Worm (Caenorhabditis elegans): Measurements from ENCODE around the gene ruvb-1.
"Not testable (repeated sequence)": the region's sequence is repeated elsewhere in the genome, so short reads cannot be mapped to it uniquely, and the experiment has no call there.

The ruvb-1 gene

DNA sequence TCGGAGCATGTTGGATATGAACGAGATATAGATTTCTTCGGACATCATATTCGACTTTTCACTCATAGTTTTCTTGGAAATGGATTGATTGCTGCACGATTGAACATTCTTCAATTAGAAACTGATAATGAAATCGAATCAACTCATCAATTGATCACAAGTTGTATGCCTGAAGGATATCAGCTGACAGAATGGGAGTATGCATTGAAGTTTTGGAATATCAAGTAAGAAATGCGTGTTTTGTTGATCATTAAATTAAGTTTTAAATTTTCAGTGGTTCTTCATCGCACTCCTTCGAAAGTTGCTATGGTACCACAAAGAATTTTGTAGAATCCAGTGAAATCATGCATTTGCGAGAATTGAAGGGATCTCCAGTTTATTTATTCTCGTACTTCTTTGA is 25.8 kb upstream of the ruvb-1 start:
- TF ChIP-seq nhr-11 (tag; optimal IDR thresholded peaks at IDR 0.05): no peak
- no peak for TF ChIP-seq nhr-232 (tag; optimal IDR thresholded peaks at IDR 0.05)
- no peak for TF ChIP-seq unc-3 (GFP tag; conservative IDR thresholded peaks at IDR 0.05)
- TF ChIP-seq unc-3 (tag; optimal IDR thresholded peaks at IDR 0.05): no peak
- TF ChIP-seq ceh-18 (tag; optimal IDR thresholded peaks at IDR 0.05): no peak
- no peak for TF ChIP-seq ceh-19 (GFP tag; optimal IDR thresholded peaks at IDR 0.05)
- no peak for TF ChIP-seq pha-4 (tag; optimal IDR thresholded peaks at IDR 0.05)
- no peak for TF ChIP-seq ama-1 (optimal IDR thresholded peaks at IDR 0.05)
- no peak for TF ChIP-seq K02D7.2 (tag; optimal IDR thresholded peaks at IDR 0.05)
- no peak for TF ChIP-seq eyg-1 (tag; optimal IDR thresholded peaks at IDR 0.05)
- no peak for TF ChIP-seq lin-11 (tag; optimal IDR thresholded peaks at IDR 0.05)
- TF ChIP-seq ceh-30 (tag; optimal IDR thresholded peaks at IDR 0.05): no peak
- TF ChIP-seq hlh-6 (tag; optimal IDR thresholded peaks at IDR 0.05): no peak
- TF ChIP-seq ttx-3 (tag; optimal IDR thresholded peaks at IDR 0.05): no peak

- not testable (repeated sequence) for TF ChIP-seq ceh-6 (GFP tag; optimal IDR thresholded peaks at IDR 0.05); ceh-19 (GFP tag; optimal IDR thresholded peaks at IDR 0.05); unc-42 (tag; optimal IDR thresholded peaks at IDR 0.05)
These were observed 23.6 kb upstream of the ruvb-1 start, which contains the start of gene uda-1 for ce11 chrV:10004048-10004761. Gene uda-1 (plus strand): TSS chrV:10004755.

DNA sequence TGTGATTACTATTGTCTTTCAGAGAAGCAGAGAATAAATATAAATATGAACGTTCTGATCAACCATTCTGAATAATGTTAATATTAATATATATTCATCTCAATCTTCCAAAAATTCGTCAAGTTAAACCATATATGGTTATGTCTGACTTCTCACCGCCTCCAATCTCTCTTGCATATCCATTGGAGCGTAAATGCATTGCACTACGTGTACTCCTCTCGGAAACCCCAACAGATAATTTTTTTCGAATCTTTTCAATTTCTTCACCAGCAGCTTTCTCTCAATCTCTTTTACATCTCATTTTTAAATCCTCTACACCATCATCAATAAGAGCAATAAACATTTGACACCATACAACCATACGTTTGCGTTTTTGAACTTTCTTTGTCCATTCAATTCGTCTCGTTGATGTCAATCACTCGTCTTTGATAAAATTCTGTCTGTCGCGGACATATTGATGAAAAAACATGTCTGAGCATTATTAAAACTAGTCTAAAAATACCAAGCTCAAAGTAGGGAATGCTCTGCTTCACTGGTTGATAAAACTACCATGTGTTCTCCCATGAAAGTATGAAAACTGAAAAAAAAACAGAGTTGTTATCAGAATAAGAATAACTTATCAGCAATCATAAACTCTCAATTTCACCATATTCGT is 22.8 kb upstream of the ruvb-1 start:
- TF ChIP-seq sox-4 (tag; optimal IDR thresholded peaks at IDR 0.05) (no peak), ceh-31 (tag; optimal IDR thresholded peaks at IDR 0.05) (no peak), unc-55 (GFP tag; optimal IDR thresholded peaks at IDR 0.05) (peak; percentile 20), lim-6 (tag; optimal IDR thresholded peaks at IDR 0.05) (no peak), ceh-48 (tag; optimal IDR thresholded peaks at IDR 0.05) (no peak), ceh-18 (tag; optimal IDR thresholded peaks at IDR 0.05) (peak; percentile 18), ceh-30 (tag; optimal IDR thresholded peaks at IDR 0.05) (no peak), nfya-1 (tag; optimal IDR thresholded peaks at IDR 0.05) (peak; percentile 34), pax-1 (tag; optimal IDR thresholded peaks at IDR 0.05) (peak; percentile 20), elt-4 (tag; optimal IDR thresholded peaks at IDR 0.05) (no peak), hlh-30 (tag; optimal IDR thresholded peaks at IDR 0.05; ENCODE audit: insufficient read depth) (no peak), hlh-6 (tag; optimal IDR thresholded peaks at IDR 0.05) (no peak), nhr-232 (tag; optimal IDR thresholded peaks at IDR 0.05) (no peak)

- TF ChIP-seq pax-1 (tag; optimal IDR thresholded peaks at IDR 0.05) (no peak), pag-3 (tag; optimal IDR thresholded peaks at IDR 0.05; ENCODE audit: borderline replicate concordance) (no peak), elt-4 (tag; optimal IDR thresholded peaks at IDR 0.05) (no peak), C38D4.7 (GFP tag; optimal IDR thresholded peaks at IDR 0.05) (no peak), K09A11.1 (tag; optimal IDR thresholded peaks at IDR 0.05; ENCODE audit: insufficient read depth) (no peak), tbx-2 (tag; optimal IDR thresholded peaks at IDR 0.05) (no peak), nhr-232 (tag; optimal IDR thresholded peaks at IDR 0.05) (no peak), dmd-4 (tag; optimal IDR thresholded peaks at IDR 0.05; ENCODE audit: borderline replicate concordance) (no peak), hlh-15 (tag; optimal IDR thresholded peaks at IDR 0.05) (no peak), npax-4 (tag; optimal IDR thresholded peaks at IDR 0.05) (no peak), K02D7.2 (tag; optimal IDR thresholded peaks at IDR 0.05) (no peak), dve-1 (tag; optimal IDR thresholded peaks at IDR 0.05) (no peak), tbx-7 (tag; optimal IDR thresholded peaks at IDR 0.05) (no peak), ceh-31 (tag; optimal IDR thresholded peaks at IDR 0.05) (no peak), unc-42 (tag; optimal IDR thresholded peaks at IDR 0.05) (no peak), fkh-6 (tag; optimal IDR thresholded peaks at IDR 0.05) (no peak), ceh-34 (tag; optimal IDR thresholded peaks at IDR 0.05) (no peak), zip-5 (tag; optimal IDR thresholded peaks at IDR 0.05) (no peak)
These were observed 22.1 kb upstream of the ruvb-1 start for ce11 chrV:10002720-10003119.
